Worm (Caenorhabditis elegans): ENCODE measurements around the gene catp-7.

DNA sequence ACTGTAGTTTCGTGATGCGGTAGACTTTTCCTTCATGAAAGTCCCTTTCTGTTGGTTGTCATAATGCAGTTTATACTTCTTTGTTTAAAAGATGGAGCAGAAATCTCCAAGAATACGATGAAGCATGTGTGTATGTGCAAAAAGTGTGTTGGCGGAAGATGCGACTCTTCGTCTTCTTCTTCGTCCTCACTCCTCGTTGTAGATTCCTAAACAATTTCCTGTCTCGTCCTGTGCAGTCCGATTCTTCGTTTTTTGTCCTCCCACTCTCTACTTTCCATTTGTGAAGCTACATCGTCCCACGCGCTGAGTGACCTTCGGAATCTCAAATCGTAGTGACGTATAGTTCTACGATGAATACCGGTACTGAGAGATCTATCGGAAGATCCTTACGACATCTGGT is 42.5 kb downstream of the catp-7 start:
- no peak for TF ChIP-seq hlh-13 (GFP tag; optimal IDR thresholded peaks at IDR 0.05)
- no peak for TF ChIP-seq pha-4 (tag; optimal IDR thresholded peaks at IDR 0.05)
- no peak for TF ChIP-seq F13H6.1 (tag; optimal IDR thresholded peaks at IDR 0.05)
- TF ChIP-seq eyg-1 (tag; optimal IDR thresholded peaks at IDR 0.05) = no peak
- no peak for TF ChIP-seq pag-3 (tag; optimal IDR thresholded peaks at IDR 0.05; ENCODE audit: borderline replicate concordance)
- TF ChIP-seq hlh-15 (tag; optimal IDR thresholded peaks at IDR 0.05) = no peak
- TF ChIP-seq lin-11 (tag; optimal IDR thresholded peaks at IDR 0.05) = no peak
- no peak for TF ChIP-seq rnt-1 (tag; optimal IDR thresholded peaks at IDR 0.05)
- TF ChIP-seq fkh-10 (GFP tag; optimal IDR thresholded peaks at IDR 0.05) = no peak
- TF ChIP-seq hlh-30 (tag; optimal IDR thresholded peaks at IDR 0.05; ENCODE audit: insufficient read depth) = no peak
- no peak for TF ChIP-seq elt-2 (tag; optimal IDR thresholded peaks at IDR 0.05)
- TF ChIP-seq syd-9 (tag; optimal IDR thresholded peaks at IDR 0.05) = no peak
- no peak for TF ChIP-seq pqm-1 (tag; optimal IDR thresholded peaks at IDR 0.05)
- no peak for TF ChIP-seq elt-4 (tag; optimal IDR thresholded peaks at IDR 0.05)
